Worm (Caenorhabditis elegans) whole organism, L4 larva: ENCODE results near the gene M162.5.

ENCODE experiments used
- T26A8.4 ChIP-seq: fragments of 200-800 bp; sonication (Bioruptor generic); IDR thresholded peaks from 2 replicates; pipeline ENCODE4 v1.3.6; 2022; ENCODE audit warnings: missing genetic modification characterization, missing compliant biosample characterization
- ceh-28 ChIP-seq: fragments of 150-350 bp; optimal IDR thresholded peaks from 2 replicates; lab custom pipeline; 2014; ENCODE audit warnings: missing biosample characterization, missing genetic modification reagents, missing genetic modification characterization
- dve-1 ChIP-seq: sonication (generic microtip); optimal IDR thresholded peaks from 2 replicates; lab custom pipeline; 2017; ENCODE audit warnings: antibody characterized with exemption, mild to moderate bottlenecking, missing genetic modification characterization, missing compliant biosample characterization; ENCODE audit not compliant: insufficient read depth
- lim-7 ChIP-seq: fragments of 200-800 bp; sonication (Bioruptor generic); IDR thresholded peaks from 2 replicates; pipeline ENCODE4 v1.3.6; 2022; ENCODE audit warnings: missing genetic modification characterization, missing compliant biosample characterization
- mxl-3 ChIP-seq: fragments of 200-800 bp; sonication (Bioruptor generic); optimal IDR thresholded peaks from 2 replicates; lab custom pipeline; 2018; ENCODE audit warnings: mild to moderate bottlenecking, missing genetic modification characterization, missing compliant biosample characterization
- nhr-28 ChIP-seq: fragments of 150-350 bp; optimal IDR thresholded peaks from 2 replicates; lab custom pipeline; 2014; ENCODE audit warnings: missing biosample characterization, missing genetic modification characterization
- nhr-77 ChIP-seq: fragments of 150-350 bp; optimal IDR thresholded peaks from 2 replicates; lab custom pipeline; 2014; ENCODE audit warnings: missing biosample characterization, missing genetic modification characterization
- unc-62 ChIP-seq, 3 experiments: fragments of 150-350 bp in 1 of 3; sonication (generic microtip); optimal IDR thresholded peaks in 2 of 3; peaks in 1 of 3; 1 replicate in 1 of 3; 2 replicates in 2 of 3; lab custom pipeline; 2014 to 2017; ENCODE audit warnings: missing biosample characterization in 3 of 3, missing genetic modification characterization in 3 of 3, missing genetic modification reagents in 3 of 3, missing genotype in 1 of 3
- zag-1 ChIP-seq: fragments of 150-350 bp; optimal IDR thresholded peaks from 2 replicates; lab custom pipeline; 2014; ENCODE audit warnings: missing biosample characterization, missing genetic modification characterization

DNA sequence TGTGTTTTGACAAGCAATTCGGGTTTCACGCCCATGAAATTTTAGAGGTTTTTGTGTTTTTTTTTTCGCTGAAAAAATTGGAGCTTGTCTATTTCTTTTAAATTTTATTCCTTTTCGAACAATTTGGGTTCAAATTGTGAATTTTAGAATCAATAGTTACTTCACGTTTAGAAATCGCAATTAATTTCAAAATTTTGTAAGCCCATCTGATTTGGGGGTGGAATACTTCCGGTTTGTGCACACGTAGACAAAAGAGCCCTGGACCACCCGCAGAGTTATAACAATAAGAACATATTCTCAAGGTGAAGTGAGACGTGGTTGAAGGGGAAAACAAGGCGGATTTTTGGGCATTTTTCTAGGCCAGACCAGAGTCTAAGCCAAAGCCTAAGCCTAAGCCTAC, 41.6 kb upstream of the M162.5 start, which contains the start of gene Y116F11A.6:
- TF ChIP-seq lim-7 (GFP tag; lab: Robert Waterston, UW) (no peak), nhr-28 (tag; lab: Kevin White, UChicago) (no peak), zag-1 (tag; lab: Kevin White, UChicago) (no peak), ceh-28 (tag; lab: Kevin White, UChicago) (no peak), nhr-77 (no peak), dve-1 (no peak), mxl-3 (no peak), T26A8.4 (no peak), unc-62 (GFP tag; optimal IDR thresholded peaks at IDR 0.05 in 1 of 2; lab: Kevin White, UChicago) (no peak), unc-62 (tag; optimal IDR thresholded peaks at IDR 0.05; lab: Kevin White, UChicago) (no peak)
